Worm (Caenorhabditis elegans): ENCODE data around the gene Y56A3A.16.

Y56A3A.16 gene

ce11 chrIII:11936668-11937276, 22.7 kb upstream of the Y56A3A.16 start:
- TF ChIP-seq unc-62 (GFP tag; optimal IDR thresholded peaks at IDR 0.05 in 1 of 2): peak in 1 of 2 experiments; percentile 53
- no peak for TF ChIP-seq unc-62 (tag; optimal IDR thresholded peaks at IDR 0.05)
- TF ChIP-seq lim-7 (GFP tag; IDR thresholded peaks at IDR 0.05): no peak
- peak; percentile 86 for TF ChIP-seq set-16 (GFP tag; IDR thresholded peaks at IDR 0.05)
- TF ChIP-seq zip-2 (tag; optimal IDR thresholded peaks at IDR 0.05): no peak

- TF ChIP-seq set-16 (GFP tag; IDR thresholded peaks at IDR 0.05) (peak; percentile 50), ama-1 (optimal IDR thresholded peaks at IDR 0.05) (no peak), lsy-2 (tag; optimal IDR thresholded peaks at IDR 0.05) (peak in 1 of 2 experiments; percentile 42), egl-27 (tag; optimal IDR thresholded peaks at IDR 0.05) (no peak), egl-43 (GFP tag; IDR thresholded peaks at IDR 0.05) (no peak), zfp-2 (tag; optimal IDR thresholded peaks at IDR 0.05) (peak; percentile 17), hif-1 (tag; optimal IDR thresholded peaks at IDR 0.05) (peak in 1 of 2 experiments; percentile 14), hmg-1.1 (GFP tag; IDR thresholded peaks at IDR 0.05) (peak; percentile 41; the same call in 1 of the 2 replicates), rbr-2 (tag; optimal IDR thresholded peaks at IDR 0.05) (peak; percentile 47), dpl-1 (GFP tag; optimal IDR thresholded peaks at IDR 0.05) (peak; percentile 18), lin-15B (tag; optimal IDR thresholded peaks at IDR 0.05) (no peak), vab-7 (GFP tag; IDR thresholded peaks at IDR 0.05) (0 out of 2 replicates have a peak, but pooled peaks have one; percentile 33), F37D6.2 (tag; optimal IDR thresholded peaks at IDR 0.05) (peak; percentile 6), mdt-29 (GFP tag; IDR thresholded peaks at IDR 0.05) (0 out of 2 replicates have a peak, but pooled peaks have one; percentile 7), ctbp-1 (GFP tag; IDR thresholded peaks at IDR 0.05) (0 out of 2 replicates have a peak, but pooled peaks have one; percentile 21), aha-1 (tag) (peak; percentile 96)
These were observed 21.8 kb upstream of the Y56A3A.16 start for ce11 chrIII:11935948-11936280.

ce11 chrIII:11935032-11935947, 21.2 kb upstream of the Y56A3A.16 start:
- TF ChIP-seq dmd-8 (GFP tag; IDR thresholded peaks at IDR 0.05) (0 out of 2 replicates have a peak, but pooled peaks have one; percentile 11), php-3 (GFP tag; IDR thresholded peaks at IDR 0.05) (no peak), nhr-111 (GFP tag; optimal IDR thresholded peaks at IDR 0.05) (no peak), hlh-11 (tag; optimal IDR thresholded peaks at IDR 0.05) (peak; percentile 37), mes-2 (tag; optimal IDR thresholded peaks at IDR 0.05; ENCODE audit: poor library complexity, severe bottlenecking) (no peak), D1046.2 (GFP tag; IDR thresholded peaks at IDR 0.05) (no peak), mdt-29 (GFP tag; IDR thresholded peaks at IDR 0.05) (no peak), daf-16 (GFP tag; optimal IDR thresholded peaks at IDR 0.05) (peak in 1 of 2 experiments; percentile 1), daf-16 (tag; optimal IDR thresholded peaks at IDR 0.05) (no peak), unc-62 (GFP tag; optimal IDR thresholded peaks at IDR 0.05 in 1 of 2) (peak in 1 of 2 experiments; percentile 96), unc-62 (tag; optimal IDR thresholded peaks at IDR 0.05) (no peak), F44E2.7 (GFP tag; IDR thresholded peaks at IDR 0.05) (no peak), cey-2 (tag; optimal IDR thresholded peaks at IDR 0.05; ENCODE audit: borderline replicate concordance, insufficient read depth) (no peak), T26A8.4 (GFP tag; IDR thresholded peaks at IDR 0.05) (no peak), lsy-2 (tag; optimal IDR thresholded peaks at IDR 0.05) (peak in 1 of 2 experiments; percentile 18), lin-1 (GFP tag; IDR thresholded peaks at IDR 0.05) (no peak), arid-1 (GFP tag; conservative IDR thresholded peaks at IDR 0.05) (no peak), mxl-3 (GFP tag; optimal IDR thresholded peaks at IDR 0.05) (peak; percentile 68), ZK337.2 (GFP tag; IDR thresholded peaks at IDR 0.05) (no peak), hlh-30 (tag; optimal IDR thresholded peaks at IDR 0.05; ENCODE audit: insufficient read depth) (peak; percentile 29)

Data from whole organism, L4 larva.